Fruit fly (Drosophila melanogaster) whole organism, embryonic: ENCODE results near the gene Frmd5.

ENCODE experiments used
- Abd-B ChIP-seq: fragments of 200-800 bp; sonication (Bioruptor generic); optimal IDR thresholded peaks from 2 replicates; lab custom pipeline; 2018; ENCODE audit warnings: missing biosample characterization, mild to moderate bottlenecking, missing genetic modification characterization, moderate library complexity
- Atf6 ChIP-seq: fragments of 200-800 bp; sonication (Bioruptor generic); IDR thresholded peaks from 2 replicates; pipeline ENCODE4 v1.3.6; 2022; ENCODE audit warnings: missing biosample characterization, missing genetic modification characterization
- B-H1 ChIP-seq: fragments of 200-800 bp; sonication (Bioruptor generic); IDR thresholded peaks from 3 replicates; pipeline ENCODE4 v1.3.6; 2022; ENCODE audit warnings: missing biosample characterization, missing genetic modification characterization
- Bdp1 ChIP-seq: fragments of 200-800 bp; sonication (Bioruptor generic); optimal IDR thresholded peaks from 3 replicates; lab custom pipeline; 2016; ENCODE audit warnings: missing biosample characterization, missing genetic modification characterization
- CG1024 ChIP-seq: fragments of 200-800 bp; sonication (Bioruptor generic); IDR thresholded peaks from 2 replicates; pipeline ENCODE4 v1.3.6; 2022; ENCODE audit warnings: missing biosample characterization, missing genetic modification characterization
- CG10274 ChIP-seq: fragments of 200-800 bp; sonication (Bioruptor generic); optimal IDR thresholded peaks from 3 replicates; lab custom pipeline; 2017; ENCODE audit warnings: missing biosample characterization, mild to moderate bottlenecking, missing genetic modification characterization
- CG11085 ChIP-seq: fragments of 200-800 bp; sonication (Bioruptor generic); IDR thresholded peaks from 2 replicates; pipeline ENCODE4 v1.3.6; 2022; ENCODE audit warnings: missing biosample characterization, missing genetic modification characterization
- CG12236 ChIP-seq: fragments of 200-800 bp; sonication (Bioruptor generic); optimal IDR thresholded peaks from 2 replicates; lab custom pipeline; 2016; ENCODE audit warnings: missing biosample characterization, missing genetic modification characterization
- CG13894 ChIP-seq: fragments of 200-800 bp; sonication (Bioruptor generic); optimal IDR thresholded peaks from 3 replicates; lab custom pipeline; 2018; ENCODE audit warnings: missing biosample characterization, mild to moderate bottlenecking, missing genetic modification characterization, moderate library complexity
- CG14441 ChIP-seq: fragments of 200-800 bp; sonication (Bioruptor generic); IDR thresholded peaks from 2 replicates; pipeline ENCODE4 v1.3.6; 2022; ENCODE audit warnings: missing biosample characterization, missing genetic modification characterization
- CG16815 ChIP-seq: fragments of 200-800 bp; sonication (Bioruptor generic); optimal IDR thresholded peaks from 3 replicates; lab custom pipeline; 2017; ENCODE audit warnings: missing biosample characterization, mild to moderate bottlenecking, missing genetic modification characterization
- CG17361 ChIP-seq: fragments of 200-800 bp; sonication (Bioruptor generic); IDR thresholded peaks from 3 replicates; pipeline ENCODE4 v1.3.6; 2022; ENCODE audit warnings: missing biosample characterization, missing genetic modification characterization
- CG17802 ChIP-seq: fragments of 200-800 bp; sonication (Bioruptor generic); optimal IDR thresholded peaks from 2 replicates; lab custom pipeline; 2018; ENCODE audit warnings: missing biosample characterization, mild to moderate bottlenecking, missing genetic modification characterization, moderate library complexity
- CG31365 ChIP-seq: fragments of 200-800 bp; sonication (Bioruptor generic); optimal IDR thresholded peaks from 2 replicates; lab custom pipeline; 2018; ENCODE audit warnings: missing biosample characterization, mild to moderate bottlenecking, missing genetic modification characterization
- CG31388 ChIP-seq: fragments of 200-800 bp; sonication (Bioruptor generic); optimal IDR thresholded peaks from 2 replicates; lab custom pipeline; 2016; ENCODE audit warnings: missing biosample characterization, missing genetic modification characterization
- CG4707 ChIP-seq: fragments of 200-800 bp; sonication (Bioruptor generic); optimal IDR thresholded peaks from 2 replicates; lab custom pipeline; 2018; ENCODE audit warnings: missing biosample characterization, mild to moderate bottlenecking, missing genetic modification characterization, moderate library complexity
- CG8359 ChIP-seq: fragments of 200-800 bp; sonication (Bioruptor generic); optimal IDR thresholded peaks from 2 replicates; lab custom pipeline; 2017; ENCODE audit warnings: missing biosample characterization, mild to moderate bottlenecking, missing genetic modification characterization, borderline replicate concordance
- CG8944 ChIP-seq: fragments of 200-800 bp; sonication (Bioruptor generic); optimal IDR thresholded peaks from 3 replicates; lab custom pipeline; 2016; ENCODE audit warnings: missing biosample characterization, missing genetic modification characterization
- CkIIα-i1 ChIP-seq: fragments of 200-800 bp; sonication (Bioruptor generic); IDR thresholded peaks from 2 replicates; pipeline ENCODE4 v1.3.6; 2022; ENCODE audit warnings: missing biosample characterization, missing genetic modification characterization
- GATAe ChIP-seq: fragments of 200-800 bp; sonication (Bioruptor generic); conservative IDR thresholded peaks from 2 replicates; pipeline ENCODE4 v1.3.6; 2022; ENCODE audit warnings: missing biosample characterization, missing genetic modification characterization
- MTF-1 ChIP-seq: fragments of 200-800 bp; sonication (Bioruptor generic); optimal IDR thresholded peaks from 2 replicates; lab custom pipeline; 2018; ENCODE audit warnings: missing biosample characterization, mild to moderate bottlenecking, missing genetic modification characterization, borderline replicate concordance
- Meics ChIP-seq: fragments of 200-800 bp; sonication (Bioruptor generic); optimal IDR thresholded peaks from 2 replicates; lab custom pipeline; 2017; ENCODE audit warnings: missing biosample characterization, mild to moderate bottlenecking, missing genetic modification characterization
- Myb ChIP-seq: fragments of 200-800 bp; sonication (Bioruptor generic); optimal IDR thresholded peaks from 2 replicates; lab custom pipeline; 2016; ENCODE audit warnings: missing biosample characterization, missing genetic modification characterization
- NC2α ChIP-seq: fragments of 200-800 bp; sonication (Bioruptor generic); optimal IDR thresholded peaks from 2 replicates; lab custom pipeline; 2016; ENCODE audit warnings: missing biosample characterization, missing genetic modification characterization
- Poxn ChIP-seq: fragments of 200-800 bp; sonication (Bioruptor generic); IDR thresholded peaks from 2 replicates; pipeline ENCODE4 v1.3.6; 2022; ENCODE audit warnings: missing biosample characterization, missing genetic modification characterization
- Sox102F ChIP-seq: fragments of 200-800 bp; sonication (Bioruptor generic); optimal IDR thresholded peaks from 2 replicates; lab custom pipeline; 2018; ENCODE audit warnings: missing biosample characterization, mild to moderate bottlenecking, missing genetic modification characterization, moderate library complexity
- Stat92E ChIP-seq, 3 experiments: fragments of >200 bp in 2 of 3; fragments of 200-800 bp in 1 of 3; sonication (Bioruptor generic) in 1 of 3; optimal IDR thresholded peaks; 2 replicates each; lab custom pipeline; 2017 to 2019; ENCODE audit warnings: missing biosample characterization in 3 of 3, missing genetic modification characterization in 3 of 3, mild to moderate bottlenecking in 1 of 3, moderate library complexity in 1 of 3
- Trl ChIP-seq, 3 experiments: fragments of >200 bp in 2 of 3; fragments of 200-800 bp in 1 of 3; sonication (Bioruptor generic) in 1 of 3; optimal IDR thresholded peaks; 2 replicates in 1 of 3; 3 replicates in 2 of 3; lab custom pipeline; 2016 to 2017; ENCODE audit warnings: missing biosample characterization in 1 of 3, missing genetic modification characterization in 1 of 3
- ap ChIP-seq: fragments of 200-800 bp; sonication (Bioruptor generic); IDR thresholded peaks from 2 replicates; pipeline ENCODE4 v1.3.6; 2022; ENCODE audit warnings: missing biosample characterization, missing genetic modification characterization
- ase ChIP-seq: fragments of 200-800 bp; sonication (Bioruptor generic); IDR thresholded peaks from 3 replicates; pipeline ENCODE4 v1.3.6; 2022; ENCODE audit warnings: missing biosample characterization, missing genetic modification characterization
- ato ChIP-seq: fragments of 200-800 bp; sonication (Bioruptor generic); IDR thresholded peaks from 2 replicates; pipeline ENCODE4 v1.3.6; 2022; ENCODE audit warnings: missing biosample characterization, missing genetic modification characterization; ENCODE audit not compliant: partially characterized antibody
- chm ChIP-seq: fragments of 200-800 bp; sonication (Bioruptor generic); IDR thresholded peaks from 2 replicates; pipeline ENCODE4 v1.3.6; 2022; ENCODE audit warnings: missing biosample characterization, missing genetic modification characterization
- dati ChIP-seq: fragments of 200-800 bp; sonication (Bioruptor generic); IDR thresholded peaks from 2 replicates; pipeline ENCODE4 v1.3.6; 2022; ENCODE audit warnings: missing biosample characterization, missing genetic modification characterization
- dimm ChIP-seq: fragments of 200-800 bp; sonication (Bioruptor generic); IDR thresholded peaks from 2 replicates; pipeline ENCODE4 v1.3.6; 2022; ENCODE audit warnings: missing biosample characterization, missing genetic modification characterization
- dpn ChIP-seq, 2 experiments: fragments of 200-800 bp; sonication (Bioruptor generic); optimal IDR thresholded peaks; 3 replicates each; lab custom pipeline; 2016; ENCODE audit warnings: missing biosample characterization in 2 of 2, missing genetic modification characterization in 2 of 2
- ewg ChIP-seq: fragments of 200-800 bp; sonication (Bioruptor generic); optimal IDR thresholded peaks from 3 replicates; lab custom pipeline; 2017; ENCODE audit warnings: mild to moderate bottlenecking, missing biosample characterization, missing genetic modification reagents, missing genetic modification characterization
- eyg ChIP-seq: fragments of 200-800 bp; sonication (Bioruptor generic); optimal IDR thresholded peaks from 3 replicates; lab custom pipeline; 2016; ENCODE audit warnings: missing biosample characterization, missing genetic modification characterization
- fd3F ChIP-seq: fragments of 200-800 bp; sonication (Bioruptor generic); optimal IDR thresholded peaks from 2 replicates; lab custom pipeline; 2018; ENCODE audit warnings: missing biosample characterization, mild to moderate bottlenecking, missing genetic modification characterization, moderate library complexity
- ftz-f1 ChIP-seq: fragments of 200-800 bp; sonication (Bioruptor generic); optimal IDR thresholded peaks from 2 replicates; lab custom pipeline; 2016; ENCODE audit warnings: missing biosample characterization, missing genetic modification characterization
- gsb-n ChIP-seq: fragments of 200-800 bp; sonication (Bioruptor generic); optimal IDR thresholded peaks from 3 replicates; lab custom pipeline; 2018; ENCODE audit warnings: missing biosample characterization, mild to moderate bottlenecking, missing genetic modification characterization
- klu ChIP-seq: fragments of 200-800 bp; sonication (Bioruptor generic); IDR thresholded peaks from 2 replicates; pipeline ENCODE4 v1.3.6; 2022; ENCODE audit warnings: missing biosample characterization, missing genetic modification characterization
- kni ChIP-seq: fragments of 200-800 bp; sonication (Bioruptor generic); optimal IDR thresholded peaks from 3 replicates; lab custom pipeline; 2017; ENCODE audit warnings: mild to moderate bottlenecking, missing biosample characterization, missing genetic modification reagents, missing genetic modification characterization
- oc ChIP-seq: fragments of 200-800 bp; sonication (Bioruptor generic); optimal IDR thresholded peaks from 2 replicates; lab custom pipeline; 2018; ENCODE audit warnings: missing biosample characterization, mild to moderate bottlenecking, missing genetic modification characterization, moderate library complexity
- psq ChIP-seq: fragments of 200-800 bp; sonication (Bioruptor generic); optimal IDR thresholded peaks from 2 replicates; lab custom pipeline; 2017; ENCODE audit warnings: missing biosample characterization, missing genetic modification characterization
- pzg ChIP-seq: fragments of 200-800 bp; sonication (Bioruptor generic); optimal IDR thresholded peaks from 3 replicates; lab custom pipeline; 2018; ENCODE audit warnings: missing biosample characterization, mild to moderate bottlenecking, missing genetic modification characterization, moderate library complexity
- repo ChIP-seq: fragments of 200-800 bp; sonication (Bioruptor generic); optimal IDR thresholded peaks from 2 replicates; lab custom pipeline; 2016; ENCODE audit warnings: missing biosample characterization, missing genetic modification characterization
- scrt ChIP-seq: fragments of 200-800 bp; sonication (Bioruptor generic); optimal IDR thresholded peaks from 2 replicates; lab custom pipeline; 2018; ENCODE audit warnings: missing biosample characterization, mild to moderate bottlenecking, missing genetic modification characterization, moderate library complexity
- sob ChIP-seq: fragments of 200-800 bp; sonication (Bioruptor generic); IDR thresholded peaks from 2 replicates; pipeline ENCODE4 v1.3.6; 2022; ENCODE audit warnings: missing biosample characterization, missing genetic modification characterization
- tna ChIP-seq: fragments of 200-800 bp; sonication (Bioruptor generic); IDR thresholded peaks from 2 replicates; pipeline ENCODE4 v1.3.6; 2022; ENCODE audit warnings: missing biosample characterization, missing genetic modification characterization; ENCODE audit not compliant: partially characterized antibody
- wdn ChIP-seq: fragments of 200-800 bp; sonication (Bioruptor generic); IDR thresholded peaks from 2 replicates; pipeline ENCODE4 v1.3.6; 2022; ENCODE audit warnings: missing biosample characterization, missing genetic modification characterization
- zf30C ChIP-seq: fragments of 200-800 bp; sonication (Bioruptor generic); optimal IDR thresholded peaks from 3 replicates; lab custom pipeline; 2018; ENCODE audit warnings: missing biosample characterization, mild to moderate bottlenecking, missing genetic modification characterization

Frmd5 gene

dm6 chr2L:10299810-10300147, 44.5 kb upstream of the Frmd5 start, which contains the start of gene CYLD (continued):
- TF ChIP-seq CG4707 (GFP tag; lab: Kevin White, UChicago) (peak; percentile 9), kni (no peak), CG31388 (GFP tag; lab: Kevin White, UChicago) (peak; percentile 19), ase (GFP tag; lab: Robert Waterston, UW) (no peak; the same call in 2 of the 3 replicates), ftz-f1 (GFP tag; lab: Kevin White, UChicago) (no peak), CG17802 (tag; lab: Kevin White, UChicago) (no peak), CG17361 (GFP tag; lab: Robert Waterston, UW) (peak; percentile 75; the same call in 2 of the 3 replicates), ato (no peak), MTF-1 (GFP tag; lab: Kevin White, UChicago) (no peak), eyg (no peak), klu (GFP tag; lab: Robert Waterston, UW) (no peak), tna (GFP tag; lab: Robert Waterston, UW) (no peak), chm (GFP tag; lab: Robert Waterston, UW) (no peak), scrt (GFP tag; lab: Kevin White, UChicago) (no peak), repo (GFP tag; lab: Kevin White, UChicago) (no peak), dati (GFP tag; lab: Robert Waterston, UW) (no peak), Poxn (GFP tag; lab: Robert Waterston, UW) (no peak), ap (no peak; the same call in 1 of the 2 replicates), Sox102F (peak; percentile 84), psq (GFP tag; lab: Kevin White, UChicago) (no peak), CG1024 (GFP tag; lab: Robert Waterston, UW) (peak; percentile 44; the same call in 1 of the 2 replicates), CG8944 (GFP tag; lab: Kevin White, UChicago) (no peak), CG16815 (GFP tag; lab: Kevin White, UChicago) (no peak), Atf6 (GFP tag; lab: Robert Waterston, UW) (peak; percentile 81), CG8359 (GFP tag; lab: Kevin White, UChicago) (no peak), CG14441 (GFP tag; lab: Robert Waterston, UW) (0 out of 2 replicates have a peak, but pooled peaks have one; percentile 39), Myb (GFP tag; lab: Kevin White, UChicago) (no peak), pzg (GFP tag; lab: Kevin White, UChicago) (peak; percentile 32), wdn (GFP tag; lab: Robert Waterston, UW) (peak; percentile 36; the same call in 1 of the 2 replicates), NC2α (GFP tag; lab: Kevin White, UChicago) (no peak), gsb-n (tag; lab: Kevin White, UChicago) (peak; percentile 75), CG31365 (tag; lab: Kevin White, UChicago) (no peak), Stat92E (GFP tag; optimal IDR thresholded peaks at IDR 0.05; lab: Kevin White, UChicago) (no peak), fd3F (peak; percentile 51), CG12236 (GFP tag; lab: Kevin White, UChicago) (no peak), CkIIα-i1 (GFP tag; lab: Robert Waterston, UW) (no peak), CG11085 (no peak), dimm (GFP tag; lab: Robert Waterston, UW) (no peak), sob (GFP tag; lab: Robert Waterston, UW) (peak; percentile 66; the same call in 1 of the 2 replicates), CG10274 (no peak), dpn (GFP tag; optimal IDR thresholded peaks at IDR 0.05; lab: Kevin White, UChicago) (peak; percentile 24 to 73), Meics (GFP tag; lab: Kevin White, UChicago) (peak; percentile 76), Abd-B (no peak), Bdp1 (GFP tag; lab: Kevin White, UChicago) (no peak), oc (tag; lab: Kevin White, UChicago) (no peak), GATAe (GFP tag; lab: Robert Waterston, UW) (no peak), zf30C (peak; percentile 86), ewg (GFP tag; lab: Kevin White, UChicago) (no peak), B-H1 (GFP tag; lab: Robert Waterston, UW) (peak; percentile 61; the same call in 1 of the 3 replicates), CG13894 (tag; lab: Kevin White, UChicago) (peak; percentile 58), Trl (optimal IDR thresholded peaks at IDR 0.05; lab: Kevin White, UChicago) (no peak), Trl (GFP tag; optimal IDR thresholded peaks at IDR 0.05; lab: Kevin White, UChicago) (peak; percentile 31)
